Fruit fly (Drosophila melanogaster) whole organism, embryonic: ENCODE data around the gene CG42494.
A peak's percentile ranks its signal among the peaks of the same experiment; 100 is the strongest.

ENCODE experiments used
- B-H1 ChIP-seq: fragments of 200-800 bp; sonication (Bioruptor generic); IDR thresholded peaks from 3 replicates; pipeline ENCODE4 v1.3.6; 2022; ENCODE audit warnings: missing biosample characterization, missing genetic modification characterization
- B-H2 ChIP-seq: fragments of 200-800 bp; sonication (Bioruptor generic); optimal IDR thresholded peaks from 2 replicates; lab custom pipeline; 2018; ENCODE audit warnings: missing biosample characterization, mild to moderate bottlenecking, missing genetic modification characterization
- BtbVII ChIP-seq: fragments of 200-800 bp; sonication (Bioruptor generic); optimal IDR thresholded peaks from 3 replicates; lab custom pipeline; 2017; ENCODE audit warnings: missing biosample characterization, mild to moderate bottlenecking, missing genetic modification characterization
- Bteb2 ChIP-seq: fragments of 200-800 bp; sonication (Bioruptor generic); optimal IDR thresholded peaks from 2 replicates; lab custom pipeline; 2016; ENCODE audit warnings: missing biosample characterization, missing genetic modification characterization
- CG10147 ChIP-seq: fragments of 200-800 bp; sonication (Bioruptor generic); optimal IDR thresholded peaks from 2 replicates; lab custom pipeline; 2019; ENCODE audit warnings: missing biosample characterization, mild to moderate bottlenecking, missing genetic modification characterization, moderate library complexity
- CG10543 ChIP-seq: fragments of 200-800 bp; sonication (Bioruptor generic); optimal IDR thresholded peaks from 3 replicates; lab custom pipeline; 2017; ENCODE audit warnings: missing biosample characterization, mild to moderate bottlenecking, missing genetic modification characterization, moderate library complexity
- CG12155 ChIP-seq: fragments of 200-800 bp; sonication (Bioruptor generic); optimal IDR thresholded peaks from 3 replicates; lab custom pipeline; 2016; ENCODE audit warnings: missing biosample characterization, missing genetic modification characterization
- CG13624 ChIP-seq: fragments of 200-800 bp; sonication (Bioruptor generic); optimal IDR thresholded peaks from 2 replicates; lab custom pipeline; 2016; ENCODE audit warnings: missing biosample characterization, missing genetic modification characterization
- CG16863 ChIP-seq: fragments of 200-800 bp; sonication (Bioruptor generic); optimal IDR thresholded peaks from 3 replicates; lab custom pipeline; 2016; ENCODE audit warnings: missing biosample characterization, missing genetic modification characterization
- CG18599 ChIP-seq: fragments of 200-800 bp; sonication (Bioruptor generic); optimal IDR thresholded peaks from 3 replicates; lab custom pipeline; 2017; ENCODE audit warnings: missing biosample characterization, missing genetic modification characterization, mild to moderate bottlenecking, moderate library complexity, missing genetic modification reagents
- CG18619 ChIP-seq: fragments of 200-800 bp; sonication (Bioruptor generic); optimal IDR thresholded peaks from 3 replicates; lab custom pipeline; 2017; ENCODE audit warnings: missing biosample characterization, mild to moderate bottlenecking, missing genetic modification characterization
- CG2116 ChIP-seq: fragments of 200-800 bp; sonication (Bioruptor generic); optimal IDR thresholded peaks from 3 replicates; lab custom pipeline; 2018; ENCODE audit warnings: missing biosample characterization, mild to moderate bottlenecking, missing genetic modification characterization
- CG2889 ChIP-seq: fragments of 200-800 bp; sonication (Bioruptor generic); IDR thresholded peaks from 3 replicates; pipeline ENCODE4 v1.3.6; 2022; ENCODE audit warnings: missing biosample characterization, missing genetic modification characterization
- CG31224 ChIP-seq: fragments of 200-800 bp; sonication (Bioruptor generic); IDR thresholded peaks from 2 replicates; pipeline ENCODE4 v1.3.6; 2022; ENCODE audit warnings: missing biosample characterization, missing genetic modification characterization
- CG31441 ChIP-seq: fragments of 200-800 bp; sonication (Bioruptor generic); IDR thresholded peaks from 2 replicates; pipeline ENCODE4 v1.3.6; 2022; ENCODE audit warnings: missing biosample characterization, missing genetic modification characterization
- CG32532 ChIP-seq: fragments of 200-800 bp; sonication (Bioruptor generic); IDR thresholded peaks from 2 replicates; pipeline ENCODE4 v1.3.6; 2022; ENCODE audit warnings: missing biosample characterization, missing genetic modification characterization
- CG32772 ChIP-seq: fragments of 200-800 bp; sonication (Bioruptor generic); IDR thresholded peaks from 2 replicates; pipeline ENCODE4 v1.3.6; 2022; ENCODE audit warnings: missing biosample characterization, missing genetic modification characterization
- CG4617 ChIP-seq: fragments of 200-800 bp; sonication (Bioruptor generic); optimal IDR thresholded peaks from 3 replicates; lab custom pipeline; 2016; ENCODE audit warnings: missing biosample characterization, missing genetic modification characterization, borderline replicate concordance
- CG6689 ChIP-seq: fragments of 200-800 bp; sonication (Bioruptor generic); IDR thresholded peaks from 2 replicates; pipeline ENCODE4 v1.3.6; 2022; ENCODE audit warnings: missing biosample characterization, missing genetic modification characterization
- CG6813 ChIP-seq: fragments of 200-800 bp; sonication (Bioruptor generic); optimal IDR thresholded peaks from 2 replicates; lab custom pipeline; 2017; ENCODE audit warnings: missing biosample characterization, missing genetic modification characterization, mild to moderate bottlenecking, moderate library complexity, missing genetic modification reagents
- CG7745 ChIP-seq: fragments of 200-800 bp; sonication (Bioruptor generic); optimal IDR thresholded peaks from 2 replicates; lab custom pipeline; 2018; ENCODE audit warnings: missing biosample characterization, mild to moderate bottlenecking, missing genetic modification characterization, moderate library complexity
- CG7987 ChIP-seq: fragments of 200-800 bp; sonication (Bioruptor generic); optimal IDR thresholded peaks from 2 replicates; lab custom pipeline; 2018; ENCODE audit warnings: missing biosample characterization, mild to moderate bottlenecking, missing genetic modification characterization, moderate library complexity
- CG8290 ChIP-seq, 3 experiments: fragments of 200-800 bp; sonication (Bioruptor generic); optimal IDR thresholded peaks; 2 replicates each; lab custom pipeline; 2016 to 2019; ENCODE audit warnings: missing biosample characterization in 3 of 3, missing genetic modification characterization in 3 of 3, mild to moderate bottlenecking in 2 of 3, moderate library complexity in 1 of 3
- CrebB ChIP-seq: fragments of 200-800 bp; sonication (Bioruptor generic); optimal IDR thresholded peaks from 3 replicates; lab custom pipeline; 2018; ENCODE audit warnings: missing biosample characterization, mild to moderate bottlenecking, missing genetic modification characterization
- Hand ChIP-seq: fragments of 200-800 bp; sonication (Bioruptor generic); optimal IDR thresholded peaks from 2 replicates; lab custom pipeline; 2017; ENCODE audit warnings: mild to moderate bottlenecking, missing biosample characterization, missing genetic modification reagents, missing genetic modification characterization
- Hmr ChIP-seq: fragments of 200-800 bp; sonication (Bioruptor generic); optimal IDR thresholded peaks from 3 replicates; lab custom pipeline; 2017; ENCODE audit warnings: mild to moderate bottlenecking, missing biosample characterization, missing genetic modification reagents, missing genetic modification characterization
- Hmx ChIP-seq: fragments of 200-800 bp; sonication (Bioruptor generic); optimal IDR thresholded peaks from 2 replicates; lab custom pipeline; 2016; ENCODE audit warnings: missing biosample characterization, missing genetic modification characterization
- MESR4 ChIP-seq: fragments of 200-800 bp; sonication (Bioruptor generic); optimal IDR thresholded peaks from 2 replicates; lab custom pipeline; 2018; ENCODE audit warnings: missing biosample characterization, mild to moderate bottlenecking, missing genetic modification characterization, moderate library complexity
- Mad ChIP-seq: fragments of 200-800 bp; sonication (Bioruptor generic); optimal IDR thresholded peaks from 2 replicates; lab custom pipeline; 2016; ENCODE audit warnings: missing biosample characterization, missing genetic modification characterization
- Ravus ChIP-seq: fragments of 200-800 bp; sonication (Bioruptor generic); IDR thresholded peaks from 2 replicates; pipeline ENCODE4 v1.3.6; 2022; ENCODE audit warnings: missing biosample characterization, missing genetic modification characterization
- Rx ChIP-seq: fragments of 200-800 bp; sonication (Bioruptor generic); IDR thresholded peaks from 2 replicates; pipeline ENCODE4 v1.3.6; 2022; ENCODE audit warnings: missing biosample characterization, missing genetic modification characterization
- Sox100B ChIP-seq: fragments of 200-800 bp; sonication (Bioruptor generic); optimal IDR thresholded peaks from 3 replicates; lab custom pipeline; 2018; ENCODE audit warnings: missing biosample characterization, mild to moderate bottlenecking, missing genetic modification characterization
- Xbp1 ChIP-seq: fragments of 200-800 bp; sonication (Bioruptor generic); optimal IDR thresholded peaks from 3 replicates; lab custom pipeline; 2016; ENCODE audit warnings: missing biosample characterization, mild to moderate bottlenecking, missing genetic modification characterization
- aop ChIP-seq: fragments of 200-800 bp; sonication (Bioruptor generic); IDR thresholded peaks from 2 replicates; pipeline ENCODE4 v1.3.6; 2022; ENCODE audit warnings: missing biosample characterization, missing genetic modification characterization
- bowl ChIP-seq: fragments of 200-800 bp; sonication (Bioruptor generic); IDR thresholded peaks from 2 replicates; pipeline ENCODE4 v1.3.6; 2022; ENCODE audit warnings: missing biosample characterization, missing genetic modification characterization
- btn ChIP-seq: fragments of 200-800 bp; sonication (Bioruptor generic); optimal IDR thresholded peaks from 2 replicates; lab custom pipeline; 2016; ENCODE audit warnings: missing biosample characterization, missing genetic modification characterization
- chinmo ChIP-seq: fragments of 200-800 bp; sonication (Bioruptor generic); IDR thresholded peaks from 4 replicates; pipeline ENCODE4 v1.3.6; 2022; ENCODE audit warnings: missing biosample characterization, missing genetic modification characterization; ENCODE audit not compliant: partially characterized antibody
- grn ChIP-seq: fragments of 200-800 bp; sonication (Bioruptor generic); optimal IDR thresholded peaks from 3 replicates; lab custom pipeline; 2017; ENCODE audit warnings: missing biosample characterization, missing genetic modification characterization
- gsb ChIP-seq: fragments of 200-800 bp; sonication (Bioruptor generic); IDR thresholded peaks from 2 replicates; pipeline ENCODE4 v1.3.6; 2022; ENCODE audit warnings: missing biosample characterization, missing genetic modification characterization
- jing ChIP-seq: fragments of 200-800 bp; sonication (Bioruptor generic); optimal IDR thresholded peaks from 2 replicates; lab custom pipeline; 2018; ENCODE audit warnings: missing biosample characterization, mild to moderate bottlenecking, missing genetic modification characterization
- mirr ChIP-seq: fragments of 200-800 bp; sonication (Bioruptor generic); optimal IDR thresholded peaks from 3 replicates; lab custom pipeline; 2018; ENCODE audit warnings: missing biosample characterization, mild to moderate bottlenecking, missing genetic modification characterization
- pfk ChIP-seq: fragments of 200-800 bp; sonication (Bioruptor generic); optimal IDR thresholded peaks from 2 replicates; lab custom pipeline; 2018; ENCODE audit warnings: missing biosample characterization, mild to moderate bottlenecking, missing genetic modification characterization, moderate library complexity
- seq ChIP-seq: fragments of 200-800 bp; sonication (Bioruptor generic); IDR thresholded peaks from 2 replicates; pipeline ENCODE4 v1.3.6; 2022; ENCODE audit warnings: missing biosample characterization, missing genetic modification characterization
- sug ChIP-seq: fragments of 200-800 bp; optimal IDR thresholded peaks from 2 replicates; lab custom pipeline; 2019; ENCODE audit warnings: missing biosample characterization, mild to moderate bottlenecking, missing genetic modification characterization, moderate library complexity
- yki ChIP-seq: fragments of >200 bp; optimal IDR thresholded peaks from 3 replicates; lab custom pipeline; 2018
- z ChIP-seq: fragments of 200-800 bp; sonication (Bioruptor generic); IDR thresholded peaks from 3 replicates; pipeline ENCODE4 v1.3.6; 2022; ENCODE audit warnings: missing biosample characterization, missing genetic modification characterization
- zen ChIP-seq: fragments of 200-800 bp; sonication (Bioruptor generic); optimal IDR thresholded peaks from 3 replicates; lab custom pipeline; 2018; ENCODE audit warnings: missing biosample characterization, mild to moderate bottlenecking, missing genetic modification characterization, moderate library complexity
- zen2 ChIP-seq: fragments of 200-800 bp; sonication (Bioruptor generic); IDR thresholded peaks from 3 replicates; pipeline ENCODE4 v1.3.6; 2022; ENCODE audit warnings: missing biosample characterization, missing genetic modification characterization; ENCODE audit not compliant: partially characterized antibody
- zf30C ChIP-seq: fragments of 200-800 bp; sonication (Bioruptor generic); optimal IDR thresholded peaks from 3 replicates; lab custom pipeline; 2018; ENCODE audit warnings: missing biosample characterization, mild to moderate bottlenecking, missing genetic modification characterization

Gene CG42494

DNA sequence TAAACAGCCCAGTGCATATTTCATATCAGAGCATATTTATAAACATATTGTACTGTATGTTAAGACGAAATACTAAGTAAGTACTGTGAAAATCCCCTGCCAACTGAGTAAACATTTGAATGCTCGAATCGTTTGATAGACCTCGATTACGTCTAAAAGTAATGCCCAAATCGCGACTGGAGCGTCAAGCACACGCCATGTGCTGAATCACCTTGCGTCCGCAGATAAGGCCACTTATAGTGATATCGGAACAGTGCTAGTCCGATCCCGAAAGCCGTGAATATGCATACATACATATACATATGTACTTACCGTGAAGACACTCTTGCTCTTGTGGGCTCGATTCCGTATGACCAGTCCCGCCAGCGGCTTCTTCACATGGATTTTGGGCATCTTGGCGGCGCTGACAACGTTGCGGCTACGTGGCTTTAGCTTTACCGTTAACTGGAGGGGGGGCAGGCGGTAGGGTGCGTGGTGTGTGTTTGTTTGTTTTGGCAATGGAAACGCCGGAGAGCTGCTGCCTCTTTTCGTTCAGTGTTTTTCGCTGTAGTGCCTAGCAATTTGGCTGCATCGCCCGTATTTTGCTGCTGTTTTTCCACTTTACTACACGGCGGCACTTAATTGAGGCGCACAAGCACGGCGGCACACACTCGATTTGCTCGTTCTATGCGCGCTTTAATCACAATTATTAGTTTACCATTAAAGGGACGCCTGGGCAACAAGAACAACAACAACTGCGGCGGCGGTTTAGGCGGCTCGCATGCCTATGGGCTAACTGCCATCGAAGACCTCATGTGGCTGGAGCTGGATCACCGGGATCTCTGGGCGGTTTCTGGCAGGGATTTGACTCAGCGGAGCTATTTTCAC, 41.5 kb upstream of the CG42494 start (continued):
- TF ChIP-seq Xbp1 (GFP tag; lab: Kevin White, UChicago) = peak; percentile 57
- no peak for TF ChIP-seq Hand
- TF ChIP-seq CG31224 (GFP tag; lab: Robert Waterston, UW) = no peak
- no peak for TF ChIP-seq bowl
- no peak for TF ChIP-seq CG13624 (GFP tag; lab: Kevin White, UChicago)
- peak; percentile 34 for TF ChIP-seq grn (GFP tag; lab: Kevin White, UChicago)
- TF ChIP-seq BtbVII = peak; percentile 11
- no peak for TF ChIP-seq CG32532 (GFP tag; lab: Robert Waterston, UW)
- no peak for TF ChIP-seq CG6689 (GFP tag; lab: Robert Waterston, UW)
- no peak for TF ChIP-seq CG7745 (tag; lab: Kevin White, UChicago)
- TF ChIP-seq CG16863 (GFP tag; lab: Kevin White, UChicago) = no peak
- TF ChIP-seq CG32772 = no peak
- no peak for TF ChIP-seq CG18619 (GFP tag; lab: Kevin White, UChicago)
- no peak for TF ChIP-seq B-H1
- TF ChIP-seq zf30C (GFP tag; lab: Kevin White, UChicago) = peak; percentile 62
- no peak for TF ChIP-seq gsb (GFP tag; lab: Robert Waterston, UW)
- no peak for TF ChIP-seq Mad (GFP tag; lab: Kevin White, UChicago)
- no peak for TF ChIP-seq jing
- no peak for TF ChIP-seq CrebB (tag; lab: Kevin White, UChicago)
- no peak for TF ChIP-seq CG8290 (GFP tag; optimal IDR thresholded peaks at IDR 0.05; lab: Kevin White, UChicago)
- peak in 1 of 2 experiments; percentile 17 for TF ChIP-seq CG8290 (tag; optimal IDR thresholded peaks at IDR 0.05; lab: Kevin White, UChicago)
- no peak for TF ChIP-seq CG12155 (GFP tag; lab: Kevin White, UChicago)
- TF ChIP-seq Bteb2 (GFP tag; lab: Kevin White, UChicago) = no peak
- no peak for TF ChIP-seq CG10147 (GFP tag; lab: Kevin White, UChicago)
- TF ChIP-seq CG31441 (GFP tag; lab: Robert Waterston, UW) = no peak
- TF ChIP-seq Ravus (GFP tag; lab: Robert Waterston, UW) = no peak
- peak; percentile 57 for TF ChIP-seq sug (tag; lab: Kevin White, UChicago)
- TF ChIP-seq CG4617 (GFP tag; lab: Kevin White, UChicago) = peak; percentile 46
- peak; percentile 55 for TF ChIP-seq CG10543 (GFP tag; lab: Kevin White, UChicago)
- TF ChIP-seq CG2116 (GFP tag; lab: Kevin White, UChicago) = no peak
- TF ChIP-seq seq (GFP tag; lab: Robert Waterston, UW) = no peak
- TF ChIP-seq Hmr (GFP tag; lab: Kevin White, UChicago) = peak; percentile 16
- no peak for TF ChIP-seq CG2889 (GFP tag; lab: Robert Waterston, UW)
- TF ChIP-seq CG7987 (GFP tag; lab: Kevin White, UChicago) = no peak
- TF ChIP-seq yki (lab: Kevin White, UChicago) = no peak
- no peak for TF ChIP-seq Hmx (GFP tag; lab: Kevin White, UChicago)
- TF ChIP-seq zen2 = no peak
- peak; percentile 1 for TF ChIP-seq CG18599 (GFP tag; lab: Kevin White, UChicago)
- no peak for TF ChIP-seq pfk (GFP tag; lab: Kevin White, UChicago)
- no peak for TF ChIP-seq B-H2 (GFP tag; lab: Kevin White, UChicago)
- TF ChIP-seq z (GFP tag; lab: Robert Waterston, UW) = no peak
- peak; percentile 73 for TF ChIP-seq MESR4 (GFP tag; lab: Kevin White, UChicago)
- 0 out of 2 replicates have a peak, but pooled peaks have one; percentile 14 for TF ChIP-seq Rx (GFP tag; lab: Robert Waterston, UW)
- 0 out of 4 replicates have a peak, but pooled peaks have one; percentile 58 for TF ChIP-seq chinmo (GFP tag; lab: Robert Waterston, UW)
- no peak for TF ChIP-seq btn (GFP tag; lab: Kevin White, UChicago)
- no peak for TF ChIP-seq CG6813 (GFP tag; lab: Kevin White, UChicago)
- TF ChIP-seq Sox100B (GFP tag; lab: Kevin White, UChicago) = no peak
- TF ChIP-seq zen = no peak
- no peak for TF ChIP-seq aop (GFP tag; lab: Robert Waterston, UW)
- peak; percentile 49 for TF ChIP-seq mirr (GFP tag; lab: Kevin White, UChicago)
